Worm (Caenorhabditis elegans) whole organism, dauer: Measurements from ENCODE around the gene str-182.

Experiments
- unc-62 ChIP-seq: sonication (generic microtip); optimal IDR thresholded peaks from 2 replicates; lab custom pipeline; 2017; ENCODE audit warnings: missing biosample characterization, missing genetic modification reagents, missing genetic modification characterization

Gene str-182

ce11 chrV:10225610-10226009 lies 7.6 kb downstream of the str-182 start, which contains the start of gene daf-36:
daf-36 (minus strand) TSS chrV:10225710.
- no peak for TF ChIP-seq unc-62 (GFP tag; lab: Kevin White, UChicago)

ce11 chrV:10224619-10225018 lies 8.6 kb downstream of the str-182 start:
- TF ChIP-seq unc-62 (GFP tag; lab: Kevin White, UChicago), result no peak

ce11 chrV:10222007-10222406 lies 11.2 kb downstream of the str-182 start, which contains the start of gene C12D8.20:
C12D8.20 (plus strand) TSS chrV:10222307.
- no peak for TF ChIP-seq unc-62 (GFP tag; lab: Kevin White, UChicago)

- no peak for TF ChIP-seq unc-62 (GFP tag; lab: Kevin White, UChicago)
These were observed 11.9 kb downstream of the str-182 start, which contains the start of the genes fipr-5 and fipr-9 for ce11 chrV:10221317-10221716. fipr-5 (minus strand) TSS chrV:10221417. fipr-9 (plus strand) TSS chrV:10221662.

ce11 chrV:10220605-10221004 lies 12.6 kb downstream of the str-182 start, which contains the start of gene C12D8.13:
C12D8.13 (minus strand) TSS chrV:10220705.
- no peak for TF ChIP-seq unc-62 (GFP tag; lab: Kevin White, UChicago)

- no peak for TF ChIP-seq unc-62 (GFP tag; lab: Kevin White, UChicago)
These were observed 16.5 kb downstream of the str-182 start, which contains the start of gene ZK856.14 for ce11 chrV:10216724-10217123. ZK856.14 (plus strand) TSS chrV:10217024.

ce11 chrV:10212627-10213026 lies 20.6 kb downstream of the str-182 start, which contains the start of gene hpo-40:
hpo-40 (plus strand) TSS chrV:10212927.
- no peak for TF ChIP-seq unc-62 (GFP tag; lab: Kevin White, UChicago)

ce11 chrV:10212027-10212426 lies 21.2 kb downstream of the str-182 start, which contains the start of gene zhit-3:
zhit-3 (minus strand) TSS chrV:10212127.
- TF ChIP-seq unc-62 (GFP tag; lab: Kevin White, UChicago), result no peak

- no peak for TF ChIP-seq unc-62 (GFP tag; lab: Kevin White, UChicago)
These were observed 23.0 kb downstream of the str-182 start, which contains the start of gene tftc-3 for ce11 chrV:10210244-10210643. tftc-3 (minus strand) TSS chrV:10210344.

ce11 chrV:10206502-10206901 lies 26.7 kb downstream of the str-182 start, which contains the start of gene rpc-25:
rpc-25 (minus strand) TSS chrV:10206602.
- no peak for TF ChIP-seq unc-62 (GFP tag; lab: Kevin White, UChicago)

ce11 chrV:10205483-10205882 lies 27.7 kb downstream of the str-182 start, which contains the start of gene ZK856.16:
ZK856.16 (minus strand) TSS chrV:10205583.
- TF ChIP-seq unc-62 (GFP tag; lab: Kevin White, UChicago), result no peak

ce11 chrV:10204863-10205338 lies 28.3 kb downstream of the str-182 start, which contains the start of the genes ZK856.19 and ZK856.11:
ZK856.19 (minus strand) TSS chrV:10204913.
ZK856.11 (minus strand) TSS chrV:10204938.
- no peak for TF ChIP-seq unc-62 (GFP tag; lab: Kevin White, UChicago)

- no peak for TF ChIP-seq unc-62 (GFP tag; lab: Kevin White, UChicago)
These were observed 29.7 kb downstream of the str-182 start, which contains the start of gene chpf-1 for ce11 chrV:10203435-10204009. chpf-1 (minus strand) TSS chrV:10203485.

ce11 chrV:10202340-10202739 lies 30.9 kb downstream of the str-182 start:
- no peak for TF ChIP-seq unc-62 (GFP tag; lab: Kevin White, UChicago)

- TF ChIP-seq unc-62 (GFP tag; lab: Kevin White, UChicago), result no peak
These were observed 31.3 kb downstream of the str-182 start, which contains the start of gene ZK856.7 for ce11 chrV:10201913-10202312. ZK856.7 (plus strand) TSS chrV:10202098.

- TF ChIP-seq unc-62 (GFP tag; lab: Kevin White, UChicago), result no peak
These were observed 34.8 kb downstream of the str-182 start, which contains the start of gene ZK856.6 for ce11 chrV:10198386-10198785. ZK856.6 (plus strand) TSS chrV:10198686.
